Worm (Caenorhabditis elegans): ENCODE data around the gene srx-131.
A peak's percentile ranks its signal among the peaks of the same experiment; 100 is the strongest.

The srx-131 gene

ce11 chrV:13818824-13819408 is 26.3 kb upstream of the srx-131 start, which contains the start of gene sel-10 (continued):
- TF ChIP-seq ceh-82 (tag; optimal IDR thresholded peaks at IDR 0.05) (no peak), nhr-25 (tag; optimal IDR thresholded peaks at IDR 0.05) (no peak), sma-3 (GFP tag; optimal IDR thresholded peaks at IDR 0.05) (peak; percentile 68), ztf-1 (GFP tag; conservative IDR thresholded peaks at IDR 0.05) (no peak), lsy-2 (tag; optimal IDR thresholded peaks at IDR 0.05) (peak; percentile 78 to 87), sma-9 (GFP tag; optimal IDR thresholded peaks at IDR 0.05) (peak; percentile 79), sma-9 (tag; optimal IDR thresholded peaks at IDR 0.05) (no peak), gmeb-1 (tag; optimal IDR thresholded peaks at IDR 0.05) (peak; percentile 81), mab-5 (tag; optimal IDR thresholded peaks at IDR 0.05) (peak; percentile 39), F13H6.1 (tag; optimal IDR thresholded peaks at IDR 0.05) (no peak), peb-1 (tag; optimal IDR thresholded peaks at IDR 0.05) (no peak), elt-1 (tag; optimal IDR thresholded peaks at IDR 0.05) (no peak)

ce11 chrV:13822752-13823151 is 22.5 kb upstream of the srx-131 start, which contains the start of gene hpo-31:
Gene hpo-31, plus strand, starts transcription at chrV:13823052.
- no peak for TF ChIP-seq ztf-11 (tag; optimal IDR thresholded peaks at IDR 0.05)
- no peak for TF ChIP-seq ztf-4 (tag; optimal IDR thresholded peaks at IDR 0.05)
- TF ChIP-seq nhr-25 (tag; optimal IDR thresholded peaks at IDR 0.05) = no peak

DNA sequence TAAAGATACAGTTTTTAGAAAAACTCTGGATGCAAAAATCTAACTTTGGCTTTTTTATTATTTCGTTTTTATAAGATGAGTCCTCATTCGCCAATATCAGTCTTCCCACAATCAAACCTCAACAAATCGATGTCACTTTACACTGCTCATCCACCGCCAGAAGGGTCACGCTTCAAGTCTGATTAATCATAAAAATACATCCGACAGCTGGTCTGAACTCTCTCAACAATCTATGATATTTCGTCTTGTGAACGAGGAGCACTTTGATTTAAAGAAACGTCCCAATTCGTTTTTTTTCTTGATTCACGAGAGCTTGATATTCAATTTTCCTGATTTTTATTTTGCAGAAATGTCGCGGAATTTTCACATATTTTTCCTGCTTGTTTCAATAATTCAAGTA is 17.3 kb upstream of the srx-131 start, which contains the start of gene nrf-5:
TSS of gene nrf-5 (plus strand) at position 348 of the 400 bp plus-strand sequence.
- TF ChIP-seq ztf-11 (tag; optimal IDR thresholded peaks at IDR 0.05) (no peak), sem-4 (tag; optimal IDR thresholded peaks at IDR 0.05) (no peak), crh-2 (tag; optimal IDR thresholded peaks at IDR 0.05) (no peak), ztf-4 (tag; optimal IDR thresholded peaks at IDR 0.05) (no peak), zag-1 (tag; optimal IDR thresholded peaks at IDR 0.05) (no peak), lin-11 (tag; optimal IDR thresholded peaks at IDR 0.05) (no peak), nhr-12 (tag; optimal IDR thresholded peaks at IDR 0.05) (no peak), gmeb-1 (tag; optimal IDR thresholded peaks at IDR 0.05) (no peak), peb-1 (tag; optimal IDR thresholded peaks at IDR 0.05) (no peak), egl-27 (tag; optimal IDR thresholded peaks at IDR 0.05) (no peak), nhr-10 (tag; optimal IDR thresholded peaks at IDR 0.05) (no peak), C34F6.9 (tag; optimal IDR thresholded peaks at IDR 0.05) (no peak), unc-55 (GFP tag; optimal IDR thresholded peaks at IDR 0.05) (no peak), nhr-21 (tag; optimal IDR thresholded peaks at IDR 0.05) (no peak), nhr-11 (tag; optimal IDR thresholded peaks at IDR 0.05) (no peak), aly-2 (tag; optimal IDR thresholded peaks at IDR 0.05) (no peak), ztf-1 (GFP tag; conservative IDR thresholded peaks at IDR 0.05) (no peak), ceh-16 (tag; optimal IDR thresholded peaks at IDR 0.05) (no peak)

DNA sequence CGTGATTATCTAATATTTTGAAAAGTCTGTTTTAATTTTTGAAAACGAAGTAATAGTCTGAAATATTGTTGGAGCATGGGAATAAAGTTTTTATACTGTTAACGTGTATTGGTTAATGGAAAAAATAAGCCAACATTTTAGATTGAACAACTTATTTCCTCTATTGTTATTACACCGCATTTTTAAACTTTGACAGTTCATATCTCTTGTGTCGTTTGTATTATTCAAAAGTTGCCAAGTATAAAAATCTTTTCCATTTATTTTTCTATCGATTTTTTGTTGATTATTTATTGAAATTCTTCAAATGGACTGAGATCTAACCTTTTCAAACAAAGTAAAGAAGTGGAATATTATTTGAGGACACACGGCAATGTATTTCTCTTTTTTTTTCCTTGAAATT is 14.4 kb upstream of the srx-131 start, which contains the start of gene str-165:
TSS of gene str-165 (plus strand) at position 301 of the 400 bp plus-strand sequence.
- no peak for TF ChIP-seq egl-27 (tag; optimal IDR thresholded peaks at IDR 0.05)
- TF ChIP-seq Y55F3AM.14 (GFP tag; optimal IDR thresholded peaks at IDR 0.05) = no peak
- TF ChIP-seq peb-1 (tag; optimal IDR thresholded peaks at IDR 0.05) = no peak

DNA sequence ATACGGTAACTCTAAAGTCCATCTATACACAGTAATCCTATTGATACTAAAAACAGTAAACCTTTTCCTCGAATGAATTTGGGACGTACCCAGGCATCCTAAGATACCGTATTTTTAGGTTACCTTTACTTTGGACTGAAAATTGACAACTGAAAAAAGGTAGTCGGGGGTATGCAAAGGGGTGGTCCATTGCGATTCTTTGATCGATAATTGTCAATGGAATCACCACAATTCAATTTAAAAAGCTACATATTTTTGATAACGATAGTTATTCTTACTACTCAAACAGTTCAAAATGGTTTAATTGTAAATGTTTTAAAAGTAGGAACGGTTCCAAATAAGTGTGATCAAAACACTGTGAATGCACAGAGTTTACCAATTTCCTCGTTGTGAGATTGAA is 11.3 kb upstream of the srx-131 start, which contains the start of gene srx-129:
TSS of gene srx-129 (plus strand) at position 301 of the 400 bp plus-strand sequence.
- no peak for TF ChIP-seq nhr-12 (tag; optimal IDR thresholded peaks at IDR 0.05)
- TF ChIP-seq elt-1 (tag; optimal IDR thresholded peaks at IDR 0.05) = no peak
- no peak for TF ChIP-seq dmd-4 (tag; optimal IDR thresholded peaks at IDR 0.05)
- TF ChIP-seq fos-1 (tag; optimal IDR thresholded peaks at IDR 0.05) = no peak
- TF ChIP-seq ceh-82 (tag; optimal IDR thresholded peaks at IDR 0.05) = no peak
- no peak for TF ChIP-seq nhr-6 (tag; optimal IDR thresholded peaks at IDR 0.05)
- TF ChIP-seq nhr-77 (tag; optimal IDR thresholded peaks at IDR 0.05) = no peak

DNA sequence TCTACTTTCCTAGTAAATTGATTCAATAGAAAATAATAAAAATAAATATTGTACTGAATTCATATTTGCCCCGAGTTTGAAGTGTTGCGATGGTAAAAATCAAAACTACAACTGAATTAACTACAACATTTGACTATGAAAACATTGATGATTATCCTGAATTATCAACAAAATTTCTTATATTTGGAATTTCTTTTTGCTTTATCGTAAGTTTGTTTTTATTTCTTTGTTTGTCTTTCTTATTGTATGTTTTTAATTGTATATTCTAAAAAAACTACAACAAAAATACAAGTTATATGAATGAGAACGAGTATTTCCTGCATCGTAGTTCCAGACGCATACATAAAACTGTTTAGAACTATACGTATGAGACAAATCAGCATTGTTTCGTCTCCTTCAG is 8.1 kb upstream of the srx-131 start, which contains the start of gene srx-128:
TSS of gene srx-128 (plus strand) at position 301 of the 400 bp plus-strand sequence.
- TF ChIP-seq sma-9 (GFP tag; optimal IDR thresholded peaks at IDR 0.05) (no peak), sma-9 (tag; optimal IDR thresholded peaks at IDR 0.05) (no peak), elt-1 (tag; optimal IDR thresholded peaks at IDR 0.05) (no peak)
